Worm (Caenorhabditis elegans): ENCODE results near the gene R05F9.7.

Gene R05F9.7

ce11 chrII:4851594-4852106, 34.4 kb upstream of the R05F9.7 start, which contains the start of gene dnj-9 (continued):
- TF ChIP-seq atf-7 (tag; optimal IDR thresholded peaks at IDR 0.05) (peak; percentile 82), let-526 (GFP tag; IDR thresholded peaks at IDR 0.05) (peak; percentile 83; the same call in 1 of the 2 replicates), bed-2 (GFP tag; IDR thresholded peaks at IDR 0.05) (no peak), sdz-38 (tag; optimal IDR thresholded peaks at IDR 0.05) (no peak), lsl-1 (GFP tag; optimal IDR thresholded peaks at IDR 0.05) (peak; percentile 82), ets-4 (GFP tag; optimal IDR thresholded peaks at IDR 0.05) (no peak), egl-18 (GFP tag; IDR thresholded peaks at IDR 0.05) (peak; percentile 72; the same call in 1 of the 2 replicates), ceh-79 (tag; optimal IDR thresholded peaks at IDR 0.05) (no peak), F10E7.11 (tag; optimal IDR thresholded peaks at IDR 0.05) (no peak), lin-40 (tag; optimal IDR thresholded peaks at IDR 0.05) (peak; percentile 97), F52B5.7 (tag; optimal IDR thresholded peaks at IDR 0.05) (no peak), Y79H2A.3 (GFP tag; conservative IDR thresholded peaks at IDR 0.05) (0 out of 2 replicates have a peak, but pooled peaks have one; percentile 11), ceh-58 (GFP tag; IDR thresholded peaks at IDR 0.05) (no peak), ztf-22 (GFP tag; optimal IDR thresholded peaks at IDR 0.05) (no peak), lin-35 (GFP tag; optimal IDR thresholded peaks at IDR 0.05) (peak; percentile 86 to 99 (median 92)), cebp-2 (GFP tag; IDR thresholded peaks at IDR 0.05) (no peak), F55B11.4 (tag; optimal IDR thresholded peaks at IDR 0.05; ENCODE audit: borderline replicate concordance, insufficient read depth) (no peak), gei-17 (GFP tag; optimal IDR thresholded peaks at IDR 0.05) (peak; percentile 87), cebp-1 (GFP tag; IDR thresholded peaks at IDR 0.05) (peak; percentile 54), cebp-1 (tag; optimal IDR thresholded peaks at IDR 0.05) (peak; percentile 92), repo-1 (tag; optimal IDR thresholded peaks at IDR 0.05) (peak; percentile 94), B0261.1 (tag; optimal IDR thresholded peaks at IDR 0.05) (peak; percentile 15), Y67H2A.10 (GFP tag; conservative IDR thresholded peaks at IDR 0.05) (peak; percentile 37; the same call in 1 of the 2 replicates), him-1 (tag; optimal IDR thresholded peaks at IDR 0.05) (peak; percentile 81), T07F8.4 (tag; optimal IDR thresholded peaks at IDR 0.05) (peak; percentile 41), zfh-2 (GFP tag; conservative IDR thresholded peaks at IDR 0.05) (no peak), sptf-2 (GFP tag; optimal IDR thresholded peaks at IDR 0.05) (no peak), Y53F4B.3 (GFP tag; IDR thresholded peaks at IDR 0.05) (no peak), chd-7 (tag; optimal IDR thresholded peaks at IDR 0.05) (peak; percentile 81), athp-1 (tag; optimal IDR thresholded peaks at IDR 0.05) (peak; percentile 66), F49E8.2 (tag; optimal IDR thresholded peaks at IDR 0.05; ENCODE audit: insufficient read depth) (peak; percentile 71), hlh-26 (GFP tag; conservative IDR thresholded peaks at IDR 0.05) (no peak), F57A8.1 (GFP tag; optimal IDR thresholded peaks at IDR 0.05) (peak; percentile 35), ztf-6 (GFP tag; IDR thresholded peaks at IDR 0.05) (no peak), D2030.7 (GFP tag; IDR thresholded peaks at IDR 0.05) (peak; percentile 81), B0336.3 (GFP tag; IDR thresholded peaks at IDR 0.05) (peak; percentile 93), tbx-9 (tag; optimal IDR thresholded peaks at IDR 0.05; ENCODE audit: borderline replicate concordance) (no peak), aptf-3 (GFP tag; IDR thresholded peaks at IDR 0.05) (no peak), somi-1 (GFP tag; optimal IDR thresholded peaks at IDR 0.05) (peak; percentile 53), Y56A3A.18 (GFP tag; IDR thresholded peaks at IDR 0.05) (peak; percentile 95), hrde-1 (tag; optimal IDR thresholded peaks at IDR 0.05; ENCODE audit: borderline replicate concordance) (peak; percentile 62), aptf-2 (GFP tag; conservative IDR thresholded peaks at IDR 0.05) (no peak), unc-62 (GFP tag; optimal IDR thresholded peaks at IDR 0.05) (no peak), rpc-1 (optimal IDR thresholded peaks at IDR 0.05) (no peak), rpc-1 (tag; optimal IDR thresholded peaks at IDR 0.05) (no peak), C06A6.2 (GFP tag; conservative IDR thresholded peaks at IDR 0.05) (peak; percentile 91), lag-1 (GFP tag; IDR thresholded peaks at IDR 0.05) (no peak), ztf-28 (GFP tag; IDR thresholded peaks at IDR 0.05) (no peak), attf-3 (GFP tag; conservative IDR thresholded peaks at IDR 0.05) (peak; percentile 68)

Measured in whole organism, young adult.